Fruit fly (Drosophila melanogaster) whole organism, wandering third instar larva: ENCODE results near the gene CG12118.

ENCODE experiments used
- psq ChIP-seq: fragments of 200-800 bp; sonication (Bioruptor generic); optimal IDR thresholded peaks from 3 replicates; lab custom pipeline; 2017; ENCODE audit warnings: missing biosample characterization, mild to moderate bottlenecking, missing genetic modification characterization, moderate library complexity
- rgr ChIP-seq: fragments of 200-800 bp; sonication (Bioruptor generic); optimal IDR thresholded peaks from 3 replicates; lab custom pipeline; 2016; ENCODE audit warnings: missing biosample characterization, mild to moderate bottlenecking, missing genetic modification characterization
- tai ChIP-seq: sonication (Bioruptor generic); optimal IDR thresholded peaks from 2 replicates; lab custom pipeline; 2016; ENCODE audit warnings: missing biosample characterization, missing genetic modification characterization

- TF ChIP-seq tai (GFP tag; lab: Kevin White, UChicago), result no peak
- no peak for TF ChIP-seq psq
- TF ChIP-seq rgr (GFP tag; lab: Kevin White, UChicago), result no peak
Observed at dm6 chrX:9232199-9232598, 36.0 kb upstream of the CG12118 start, which contains the start of gene CG12121.
